Worm (Caenorhabditis elegans): ENCODE measurements around the gene Y45G5AM.6.

- TF ChIP-seq him-1 (tag; optimal IDR thresholded peaks at IDR 0.05) (no peak), dao-5 (tag; optimal IDR thresholded peaks at IDR 0.05) (no peak), W03F9.2 (tag; optimal IDR thresholded peaks at IDR 0.05) (peak; percentile 66)
Measured at ce11 chrV:4143034-4143433, 9.1 kb downstream of the Y45G5AM.6 start.

Data from whole organism, L4/young adult.